Worm (Caenorhabditis elegans): ENCODE data around the gene Y82E9BL.19.

- TF ChIP-seq him-1 (tag; optimal IDR thresholded peaks at IDR 0.05) (no peak), dao-5 (tag; optimal IDR thresholded peaks at IDR 0.05) (no peak)
Observed at ce11 chrIII:1295149-1295716, 36.6 kb upstream of the Y82E9BL.19 start, which contains the start of gene fbxa-35.
